Fruit fly (Drosophila melanogaster) whole organism, embryonic: Measurements from ENCODE around the gene SIDL.

ENCODE experiments used
- CG10147 ChIP-seq: fragments of 200-800 bp; sonication (Bioruptor generic); optimal IDR thresholded peaks from 2 replicates; lab custom pipeline; 2019; ENCODE audit warnings: missing biosample characterization, mild to moderate bottlenecking, missing genetic modification characterization, moderate library complexity
- CG10209 ChIP-seq: fragments of 200-800 bp; sonication (Bioruptor generic); optimal IDR thresholded peaks from 3 replicates; lab custom pipeline; 2017; ENCODE audit warnings: missing biosample characterization, mild to moderate bottlenecking, missing genetic modification characterization, missing genetic modification reagents
- CG10462 ChIP-seq: fragments of 200-800 bp; sonication (Bioruptor generic); optimal IDR thresholded peaks from 2 replicates; lab custom pipeline; 2016; ENCODE audit warnings: missing biosample characterization, missing genetic modification characterization
- CG12744 ChIP-seq: fragments of 200-800 bp; sonication (Bioruptor generic); optimal IDR thresholded peaks from 2 replicates; lab custom pipeline; 2016; ENCODE audit warnings: missing biosample characterization, missing genetic modification characterization
- CG14667 ChIP-seq: fragments of 200-800 bp; sonication (Bioruptor generic); IDR thresholded peaks from 2 replicates; pipeline ENCODE4 v1.3.6; 2022; ENCODE audit warnings: missing biosample characterization, missing genetic modification characterization
- CG14965 ChIP-seq: fragments of 200-800 bp; sonication (Bioruptor generic); optimal IDR thresholded peaks from 2 replicates; lab custom pipeline; 2016; ENCODE audit warnings: missing biosample characterization, missing genetic modification characterization, borderline replicate concordance
- CG15269 ChIP-seq: fragments of 200-800 bp; sonication (Bioruptor generic); optimal IDR thresholded peaks from 2 replicates; lab custom pipeline; 2018; ENCODE audit warnings: missing biosample characterization, mild to moderate bottlenecking, missing genetic modification characterization, moderate library complexity
- CG1602 ChIP-seq: fragments of 200-800 bp; sonication (Bioruptor generic); optimal IDR thresholded peaks from 3 replicates; lab custom pipeline; 2016; ENCODE audit warnings: missing biosample characterization, missing genetic modification characterization
- CG1603 ChIP-seq: fragments of 200-800 bp; sonication (Bioruptor generic); optimal IDR thresholded peaks from 2 replicates; lab custom pipeline; 2019; ENCODE audit warnings: missing biosample characterization, mild to moderate bottlenecking, missing genetic modification characterization, moderate library complexity
- CG18011 ChIP-seq: fragments of 200-800 bp; sonication (Bioruptor generic); optimal IDR thresholded peaks from 2 replicates; lab custom pipeline; 2017; ENCODE audit warnings: missing biosample characterization, missing genetic modification characterization, mild to moderate bottlenecking, moderate library complexity, missing genotype
- CG2116 ChIP-seq: fragments of 200-800 bp; sonication (Bioruptor generic); optimal IDR thresholded peaks from 3 replicates; lab custom pipeline; 2018; ENCODE audit warnings: missing biosample characterization, mild to moderate bottlenecking, missing genetic modification characterization
- CG31388 ChIP-seq: fragments of 200-800 bp; sonication (Bioruptor generic); optimal IDR thresholded peaks from 2 replicates; lab custom pipeline; 2016; ENCODE audit warnings: missing biosample characterization, missing genetic modification characterization
- CG4854 ChIP-seq: fragments of 200-800 bp; sonication (Bioruptor generic); optimal IDR thresholded peaks from 2 replicates; lab custom pipeline; 2016; ENCODE audit warnings: missing biosample characterization, missing genetic modification characterization, inconsistent platforms
- CG5180 ChIP-seq: fragments of 200-800 bp; sonication (Bioruptor generic); optimal IDR thresholded peaks from 3 replicates; lab custom pipeline; 2017; ENCODE audit warnings: missing biosample characterization, missing genetic modification characterization, mild to moderate bottlenecking, moderate library complexity, missing genetic modification reagents
- CG6175 ChIP-seq: fragments of 200-800 bp; sonication (Bioruptor generic); IDR thresholded peaks from 3 replicates; pipeline ENCODE4 v1.3.6; 2022; ENCODE audit warnings: missing biosample characterization, missing genetic modification characterization
- CG6689 ChIP-seq: fragments of 200-800 bp; sonication (Bioruptor generic); IDR thresholded peaks from 2 replicates; pipeline ENCODE4 v1.3.6; 2022; ENCODE audit warnings: missing biosample characterization, missing genetic modification characterization
- CG6791 ChIP-seq: fragments of 200-800 bp; sonication (Bioruptor generic); IDR thresholded peaks from 3 replicates; pipeline ENCODE4 v1.3.6; 2022; ENCODE audit warnings: missing biosample characterization, missing genetic modification characterization; ENCODE audit not compliant: partially characterized antibody
- CG6813 ChIP-seq: fragments of 200-800 bp; sonication (Bioruptor generic); optimal IDR thresholded peaks from 2 replicates; lab custom pipeline; 2017; ENCODE audit warnings: missing biosample characterization, missing genetic modification characterization, mild to moderate bottlenecking, moderate library complexity, missing genetic modification reagents
- CG7928 ChIP-seq: fragments of 200-800 bp; sonication (Bioruptor generic); optimal IDR thresholded peaks from 2 replicates; lab custom pipeline; 2017; ENCODE audit warnings: missing biosample characterization, mild to moderate bottlenecking, missing genetic modification characterization
- CG7963 ChIP-seq: fragments of 200-800 bp; sonication (Bioruptor generic); IDR thresholded peaks from 3 replicates; pipeline ENCODE4 v1.3.6; 2022; ENCODE audit warnings: missing biosample characterization, missing genetic modification characterization; ENCODE audit not compliant: partially characterized antibody
- CG8281 ChIP-seq: fragments of 200-800 bp; sonication (Bioruptor generic); optimal IDR thresholded peaks from 2 replicates; lab custom pipeline; 2018; ENCODE audit warnings: missing biosample characterization, mild to moderate bottlenecking, missing genetic modification characterization, moderate library complexity
- CG9437 ChIP-seq: fragments of 200-800 bp; sonication (Bioruptor generic); optimal IDR thresholded peaks from 2 replicates; lab custom pipeline; 2018; ENCODE audit warnings: missing biosample characterization, mild to moderate bottlenecking, missing genetic modification characterization
- Chrac-16 ChIP-seq: fragments of 200-800 bp; sonication (Bioruptor generic); optimal IDR thresholded peaks from 3 replicates; lab custom pipeline; 2016; ENCODE audit warnings: missing biosample characterization, missing genetic modification characterization
- Ets65A ChIP-seq: fragments of 200-800 bp; sonication (Bioruptor generic); peaks from one replicate; lab custom pipeline; 2016; ENCODE audit warnings: missing biosample characterization, missing genetic modification characterization
- Ets97D ChIP-seq: fragments of 200-800 bp; sonication (Bioruptor generic); optimal IDR thresholded peaks from 3 replicates; lab custom pipeline; 2016; ENCODE audit warnings: missing biosample characterization, missing genetic modification characterization
- H15 ChIP-seq: fragments of 200-800 bp; sonication (Bioruptor generic); IDR thresholded peaks from 3 replicates; pipeline ENCODE4 v1.3.6; 2022; ENCODE audit warnings: missing biosample characterization, missing genetic modification characterization
- HLHmδ ChIP-seq: fragments of 200-800 bp; sonication (Bioruptor generic); optimal IDR thresholded peaks from 2 replicates; lab custom pipeline; 2018; ENCODE audit warnings: missing biosample characterization, mild to moderate bottlenecking, missing genetic modification characterization, moderate library complexity
- Hr51 ChIP-seq, 2 experiments: fragments of 200-800 bp; sonication (Bioruptor generic); optimal IDR thresholded peaks; 2 replicates in 1 of 2; 3 replicates in 1 of 2; lab custom pipeline; 2016 to 2018; ENCODE audit warnings: missing biosample characterization in 2 of 2, missing genetic modification characterization in 2 of 2, mild to moderate bottlenecking in 1 of 2, moderate library complexity in 1 of 2
- Med ChIP-seq: fragments of 200-800 bp; sonication (Bioruptor generic); peaks from one replicate; lab custom pipeline; 2016; ENCODE audit warnings: missing biosample characterization, missing genetic modification characterization, mild to moderate bottlenecking, inconsistent platforms, moderate library complexity
- Mrtf ChIP-seq: fragments of 200-800 bp; sonication (Bioruptor generic); IDR thresholded peaks from 3 replicates; pipeline ENCODE4 v1.3.6; 2022; ENCODE audit warnings: missing biosample characterization, missing genetic modification characterization
- PHDP ChIP-seq: fragments of 200-800 bp; sonication (Bioruptor generic); optimal IDR thresholded peaks from 3 replicates; lab custom pipeline; 2018; ENCODE audit warnings: missing biosample characterization, mild to moderate bottlenecking, missing genetic modification characterization, moderate library complexity
- Tbp ChIP-seq: fragments of >200 bp; optimal IDR thresholded peaks from 2 replicates; lab custom pipeline; 2018; ENCODE audit warnings: missing biosample characterization, missing genetic modification characterization
- amos ChIP-seq: fragments of 200-800 bp; sonication (Bioruptor generic); IDR thresholded peaks from 2 replicates; pipeline ENCODE4 v1.3.6; 2022; ENCODE audit warnings: missing biosample characterization, missing genetic modification characterization; ENCODE audit not compliant: partially characterized antibody
- btn ChIP-seq: fragments of 200-800 bp; sonication (Bioruptor generic); optimal IDR thresholded peaks from 2 replicates; lab custom pipeline; 2016; ENCODE audit warnings: missing biosample characterization, missing genetic modification characterization
- exex ChIP-seq: fragments of 200-800 bp; sonication (Bioruptor generic); optimal IDR thresholded peaks from 4 replicates; lab custom pipeline; 2018; ENCODE audit warnings: missing biosample characterization, mild to moderate bottlenecking, missing genetic modification characterization, moderate library complexity
- fru ChIP-seq: fragments of >200 bp; optimal IDR thresholded peaks from 2 replicates; lab custom pipeline; 2017
- gcm2 ChIP-seq: fragments of 200-800 bp; sonication (Bioruptor generic); optimal IDR thresholded peaks from 2 replicates; lab custom pipeline; 2016; ENCODE audit warnings: missing biosample characterization, missing genetic modification characterization
- kah ChIP-seq: fragments of 200-800 bp; sonication (Bioruptor generic); optimal IDR thresholded peaks from 2 replicates; lab custom pipeline; 2018; ENCODE audit warnings: missing biosample characterization, mild to moderate bottlenecking, missing genetic modification characterization
- onecut ChIP-seq: fragments of 200-800 bp; sonication (Bioruptor generic); IDR thresholded peaks from 2 replicates; pipeline ENCODE4 v1.3.6; 2022; ENCODE audit warnings: missing biosample characterization, missing genetic modification characterization
- org-1 ChIP-seq: fragments of 200-800 bp; sonication (Bioruptor generic); optimal IDR thresholded peaks from 2 replicates; lab custom pipeline; 2017; ENCODE audit warnings: missing biosample characterization, missing genetic modification characterization
- phol ChIP-seq: fragments of 200-800 bp; sonication (Bioruptor generic); optimal IDR thresholded peaks from 3 replicates; lab custom pipeline; 2018; ENCODE audit warnings: missing biosample characterization, mild to moderate bottlenecking, missing genetic modification characterization, moderate library complexity
- prd ChIP-seq, 3 experiments: fragments of >200 bp in 2 of 3; fragments of 200-800 bp in 1 of 3; sonication (Bioruptor generic) in 1 of 3; optimal IDR thresholded peaks in 2 of 3; IDR thresholded peaks in 1 of 3; 2 replicates in 2 of 3; 3 replicates in 1 of 3; pipeline versions ENCODE4 v1.3.6 to Lab custom; 2017 to 2022; ENCODE audit warnings: missing biosample characterization in 1 of 3, missing genetic modification characterization in 1 of 3
- pum ChIP-seq: fragments of 200-800 bp; sonication (Bioruptor generic); optimal IDR thresholded peaks from 2 replicates; lab custom pipeline; 2016; ENCODE audit warnings: missing biosample characterization, missing genetic modification characterization
- pzg ChIP-seq: fragments of 200-800 bp; sonication (Bioruptor generic); optimal IDR thresholded peaks from 3 replicates; lab custom pipeline; 2018; ENCODE audit warnings: missing biosample characterization, mild to moderate bottlenecking, missing genetic modification characterization, moderate library complexity
- slbo ChIP-seq: fragments of 200-800 bp; sonication (Bioruptor generic); IDR thresholded peaks from 2 replicates; pipeline ENCODE4 v1.3.6; 2022; ENCODE audit warnings: missing biosample characterization, missing genetic modification characterization
- trem ChIP-seq: fragments of 200-800 bp; optimal IDR thresholded peaks from 3 replicates; lab custom pipeline; 2019; ENCODE audit warnings: missing biosample characterization, mild to moderate bottlenecking, missing genetic modification characterization, moderate library complexity
- zen ChIP-seq: fragments of 200-800 bp; sonication (Bioruptor generic); optimal IDR thresholded peaks from 3 replicates; lab custom pipeline; 2018; ENCODE audit warnings: missing biosample characterization, mild to moderate bottlenecking, missing genetic modification characterization, moderate library complexity

Gene SIDL

dm6 chr3R:15249735-15250134, 31.1 kb upstream of the SIDL start, which contains the start of gene CG42404 (continued):
- TF ChIP-seq CG9437 (GFP tag; lab: Kevin White, UChicago), result no peak
- no peak for TF ChIP-seq CG6175 (GFP tag; lab: Robert Waterston, UW)
- peak; percentile 17 for TF ChIP-seq trem (tag; lab: Kevin White, UChicago)
- peak; percentile 51 for TF ChIP-seq pzg (GFP tag; lab: Kevin White, UChicago)
- TF ChIP-seq CG14667, result no peak
- no peak for TF ChIP-seq Chrac-16 (GFP tag; lab: Kevin White, UChicago)
- no peak for TF ChIP-seq CG10209 (GFP tag; lab: Kevin White, UChicago)
- peak; percentile 68 for TF ChIP-seq CG10462 (GFP tag; lab: Kevin White, UChicago)
- TF ChIP-seq phol (tag; lab: Kevin White, UChicago), result peak; percentile 0
- TF ChIP-seq CG1603 (tag; lab: Kevin White, UChicago), result no peak
- no peak for TF ChIP-seq CG12744 (GFP tag; lab: Kevin White, UChicago)
- no peak for TF ChIP-seq PHDP (tag; lab: Kevin White, UChicago)
- TF ChIP-seq CG8281 (tag; lab: Kevin White, UChicago), result no peak
- TF ChIP-seq CG4854 (GFP tag; lab: Kevin White, UChicago), result no peak
- TF ChIP-seq CG1602 (GFP tag; lab: Kevin White, UChicago), result no peak
- TF ChIP-seq CG5180 (GFP tag; lab: Kevin White, UChicago), result peak; percentile 77
- TF ChIP-seq Med (GFP tag; lab: Kevin White, UChicago), result peak; percentile 82
- no peak for TF ChIP-seq CG6813 (GFP tag; lab: Kevin White, UChicago)
- TF ChIP-seq Ets97D (GFP tag; lab: Kevin White, UChicago), result peak; percentile 5
- TF ChIP-seq CG15269 (tag; lab: Kevin White, UChicago), result no peak
- no peak for TF ChIP-seq fru (lab: Kevin White, UChicago)
- TF ChIP-seq slbo (GFP tag; lab: Robert Waterston, UW), result no peak
- TF ChIP-seq HLHmδ (GFP tag; lab: Kevin White, UChicago), result no peak
- no peak for TF ChIP-seq CG10147 (GFP tag; lab: Kevin White, UChicago)
- no peak for TF ChIP-seq CG6791
- TF ChIP-seq CG2116, result peak; percentile 15
- TF ChIP-seq Hr51 (GFP tag; optimal IDR thresholded peaks at IDR 0.05; lab: Kevin White, UChicago), result no peak
- TF ChIP-seq CG7963 (GFP tag; lab: Robert Waterston, UW), result no peak
- no peak for TF ChIP-seq onecut (GFP tag; lab: Robert Waterston, UW)
- TF ChIP-seq org-1 (GFP tag; lab: Kevin White, UChicago), result no peak
- no peak for TF ChIP-seq btn (GFP tag; lab: Kevin White, UChicago)
- TF ChIP-seq CG7928 (GFP tag; lab: Kevin White, UChicago), result peak; percentile 92
- TF ChIP-seq gcm2 (GFP tag; lab: Kevin White, UChicago), result no peak
- TF ChIP-seq CG6689, result no peak
- no peak for TF ChIP-seq kah (GFP tag; lab: Kevin White, UChicago)
- no peak for TF ChIP-seq Ets65A (GFP tag; lab: Kevin White, UChicago)

DNA sequence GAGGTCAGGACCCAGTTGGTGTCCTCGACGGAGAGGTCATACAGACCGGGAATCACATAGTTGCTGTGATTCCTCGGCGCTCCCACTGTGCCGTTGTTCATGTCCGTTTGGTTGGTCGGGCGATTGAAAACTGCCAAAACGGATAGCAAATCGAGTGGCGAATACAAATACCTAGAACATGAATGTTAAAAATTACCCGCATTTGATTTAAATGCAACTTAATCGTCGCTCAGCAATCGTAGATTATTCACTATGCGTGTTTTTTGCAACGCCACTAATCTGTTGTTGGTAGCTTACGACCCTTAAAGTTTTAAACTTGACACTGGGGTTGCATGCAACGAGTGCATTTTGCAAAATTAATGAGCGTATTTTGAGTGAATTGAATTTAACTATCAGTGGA, 30.4 kb upstream of the SIDL start, which contains the start of gene Amt:
Gene Amt, minus strand, starts transcription at position 101 of the 400 bp plus-strand sequence.
- no peak for TF ChIP-seq CG18011 (GFP tag; lab: Kevin White, UChicago)
- TF ChIP-seq H15 (GFP tag; lab: Robert Waterston, UW), result no peak
- TF ChIP-seq Tbp (GFP tag; lab: Kevin White, UChicago), result no peak
- TF ChIP-seq CG14965 (GFP tag; lab: Kevin White, UChicago), result no peak
- no peak for TF ChIP-seq pum (GFP tag; lab: Kevin White, UChicago)
- no peak for TF ChIP-seq amos
- TF ChIP-seq Mrtf, result no peak
- no peak for TF ChIP-seq CG31388 (GFP tag; lab: Kevin White, UChicago)
- TF ChIP-seq zen (tag; lab: Kevin White, UChicago), result no peak
- no peak for TF ChIP-seq exex (tag; lab: Kevin White, UChicago)
- no peak for TF ChIP-seq prd (optimal IDR thresholded peaks at IDR 0.05; lab: Kevin White, UChicago)
- no peak for TF ChIP-seq prd (GFP tag; IDR thresholded peaks at IDR 0.05; lab: Robert Waterston, UW)
